Fruit fly (Drosophila melanogaster): ENCODE results near the gene Ltn1.

dm6 chr3L:19500698-19501097, 51.4 kb downstream of the Ltn1 start, which contains the start of gene CG9451:
- TF ChIP-seq foxo (GFP tag; optimal IDR thresholded peaks at IDR 0.05) (no peak), Hr78 (GFP tag; optimal IDR thresholded peaks at IDR 0.05) (no peak), fru (GFP tag; optimal IDR thresholded peaks at IDR 0.05) (no peak), dl (GFP tag; optimal IDR thresholded peaks at IDR 0.05; ENCODE audit: insufficient read depth in 1 of 2, partially characterized antibody in 2 of 2) (no peak), pan (optimal IDR thresholded peaks at IDR 0.05) (no peak), sage (GFP tag; optimal IDR thresholded peaks at IDR 0.05) (no peak)

All from whole organism, wandering third instar larva.